Fruit fly (Drosophila melanogaster) whole organism, pupa: Measurements from ENCODE around the gene CG2528.

Experiments
- CG10348 ChIP-seq: fragments of 200-800 bp; sonication (Bioruptor generic); IDR thresholded peaks from 2 replicates; pipeline ENCODE4 v1.3.6; 2022; ENCODE audit warnings: missing biosample characterization, missing genetic modification characterization
- CG13204 ChIP-seq: fragments of 200-800 bp; sonication (Bioruptor generic); optimal IDR thresholded peaks from 2 replicates; lab custom pipeline; 2018; ENCODE audit warnings: missing biosample characterization, mild to moderate bottlenecking, missing genetic modification characterization, moderate library complexity
- CG15710 ChIP-seq: fragments of 200-800 bp; sonication (Bioruptor generic); optimal IDR thresholded peaks from 2 replicates; lab custom pipeline; 2018; ENCODE audit warnings: missing biosample characterization, mild to moderate bottlenecking, missing genetic modification characterization, moderate library complexity
- CG17806 ChIP-seq: fragments of 200-800 bp; sonication (Bioruptor generic); optimal IDR thresholded peaks from 2 replicates; lab custom pipeline; 2018; ENCODE audit warnings: missing biosample characterization, mild to moderate bottlenecking, missing genetic modification characterization, moderate library complexity
- CG32121 ChIP-seq: fragments of 200-800 bp; sonication (Bioruptor generic); IDR thresholded peaks from 2 replicates; pipeline ENCODE4 v1.3.6; 2022; ENCODE audit warnings: missing biosample characterization, missing genetic modification characterization
- CG8159 ChIP-seq: fragments of 200-800 bp; sonication (Bioruptor generic); optimal IDR thresholded peaks from 3 replicates; lab custom pipeline; 2018; ENCODE audit warnings: missing biosample characterization, mild to moderate bottlenecking, missing genetic modification characterization, moderate library complexity
- Pif1A ChIP-seq: fragments of 200-800 bp; sonication (Bioruptor generic); optimal IDR thresholded peaks from 3 replicates; lab custom pipeline; 2016; ENCODE audit warnings: missing biosample characterization, missing genetic modification characterization
- fd96Ca ChIP-seq: fragments of 200-800 bp; sonication (Bioruptor generic); IDR thresholded peaks from 3 replicates; pipeline ENCODE4 v1.3.6; 2022; ENCODE audit warnings: missing biosample characterization, missing genetic modification characterization
- gl ChIP-seq: fragments of 200-800 bp; sonication (Bioruptor generic); optimal IDR thresholded peaks from 2 replicates; lab custom pipeline; 2018; ENCODE audit warnings: missing biosample characterization, mild to moderate bottlenecking, missing genetic modification characterization
- rn ChIP-seq: fragments of 200-800 bp; sonication (Bioruptor generic); IDR thresholded peaks from 2 replicates; pipeline ENCODE4 v1.3.6; 2022; ENCODE audit warnings: missing biosample characterization, missing genetic modification characterization

DNA sequence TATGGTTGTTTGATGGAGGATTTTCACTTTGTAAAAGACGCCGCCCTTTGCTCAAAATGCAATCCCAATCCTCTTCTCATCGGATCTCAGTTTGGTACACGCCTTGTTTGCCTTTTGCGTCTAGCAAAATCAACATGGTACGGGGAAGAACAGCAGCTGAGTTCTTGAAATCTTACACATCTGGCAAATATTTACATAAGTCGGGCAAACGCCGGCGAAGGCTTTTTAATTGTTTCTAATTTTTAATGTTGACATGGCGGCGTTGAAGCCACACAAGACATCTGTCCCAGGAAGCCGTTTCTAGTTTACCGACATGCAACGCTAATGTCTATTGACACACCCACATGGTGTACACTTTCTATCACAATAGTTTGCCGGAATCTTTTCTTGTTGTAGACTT lies 44.1 kb upstream of the CG2528 start:
- TF ChIP-seq CG32121 (no peak), CG17806 (tag; lab: Kevin White, UChicago) (no peak), gl (no peak), CG15710 (tag; lab: Kevin White, UChicago) (no peak), rn (no peak), CG8159 (no peak), fd96Ca (no peak), CG13204 (GFP tag; lab: Kevin White, UChicago) (no peak), Pif1A (GFP tag; lab: Kevin White, UChicago) (no peak), CG10348 (no peak)
